Fruit fly (Drosophila melanogaster) whole organism, prepupa: Measurements from ENCODE around the gene Alp13.

ENCODE experiments used
- Blimp-1 ChIP-seq: fragments of 200-800 bp; sonication (Bioruptor generic); optimal IDR thresholded peaks from 3 replicates; lab custom pipeline; 2017; ENCODE audit warnings: missing biosample characterization, missing genetic modification characterization, mild to moderate bottlenecking, moderate library complexity, missing genetic modification reagents
- CG10631 ChIP-seq: fragments of 200-800 bp; sonication (Bioruptor generic); optimal IDR thresholded peaks from 2 replicates; lab custom pipeline; 2016; ENCODE audit warnings: missing biosample characterization, missing genetic modification characterization
- CG10669 ChIP-seq: fragments of 200-800 bp; sonication (Bioruptor generic); optimal IDR thresholded peaks from 3 replicates; lab custom pipeline; 2018; ENCODE audit warnings: missing biosample characterization, mild to moderate bottlenecking, missing genetic modification characterization, moderate library complexity
- CG11294 ChIP-seq: fragments of 200-800 bp; sonication (Bioruptor generic); IDR thresholded peaks from 2 replicates; pipeline ENCODE4 v1.3.6; 2022; ENCODE audit warnings: missing biosample characterization, missing genetic modification characterization
- CG11762 ChIP-seq: fragments of 200-800 bp; sonication (Bioruptor generic); optimal IDR thresholded peaks from 3 replicates; lab custom pipeline; 2016; ENCODE audit warnings: missing biosample characterization, missing genetic modification characterization; ENCODE audit not compliant: insufficient read depth
- CG15336 ChIP-seq: fragments of 200-800 bp; sonication (Bioruptor generic); IDR thresholded peaks from 2 replicates; pipeline ENCODE4 v1.3.6; 2022; ENCODE audit warnings: missing biosample characterization, missing genetic modification characterization
- CG1621 ChIP-seq: fragments of 200-800 bp; sonication (Bioruptor generic); optimal IDR thresholded peaks from 3 replicates; lab custom pipeline; 2018; ENCODE audit warnings: missing biosample characterization, mild to moderate bottlenecking, missing genetic modification characterization
- CG16779 ChIP-seq: fragments of 200-800 bp; sonication (Bioruptor generic); optimal IDR thresholded peaks from 3 replicates; lab custom pipeline; 2017; ENCODE audit warnings: missing biosample characterization, mild to moderate bottlenecking, missing genetic modification characterization
- CG3032 ChIP-seq: fragments of 200-800 bp; optimal IDR thresholded peaks from 2 replicates; lab custom pipeline; 2019; ENCODE audit warnings: missing biosample characterization, mild to moderate bottlenecking, missing genetic modification characterization, moderate library complexity
- CG31627 ChIP-seq: fragments of 200-800 bp; sonication (Bioruptor generic); optimal IDR thresholded peaks from 3 replicates; lab custom pipeline; 2016; ENCODE audit warnings: missing biosample characterization, missing genetic modification characterization
- CG34406 ChIP-seq: fragments of 200-800 bp; sonication (Bioruptor generic); optimal IDR thresholded peaks from 3 replicates; lab custom pipeline; 2016; ENCODE audit warnings: missing biosample characterization, missing genetic modification characterization
- CG6276 ChIP-seq: fragments of 200-800 bp; sonication (Bioruptor generic); optimal IDR thresholded peaks from 2 replicates; lab custom pipeline; 2017; ENCODE audit warnings: missing biosample characterization, mild to moderate bottlenecking, missing genetic modification characterization
- CG6808 ChIP-seq: fragments of 200-800 bp; sonication (Bioruptor generic); optimal IDR thresholded peaks from 3 replicates; lab custom pipeline; 2017; ENCODE audit warnings: missing biosample characterization, missing genetic modification characterization, mild to moderate bottlenecking, moderate library complexity, missing genetic modification reagents
- CG6854 ChIP-seq: fragments of 200-800 bp; sonication (Bioruptor generic); optimal IDR thresholded peaks from 2 replicates; lab custom pipeline; 2017; ENCODE audit warnings: missing biosample characterization, mild to moderate bottlenecking, missing genetic modification characterization
- CG7368 ChIP-seq: fragments of 200-800 bp; sonication (Bioruptor generic); optimal IDR thresholded peaks from 3 replicates; lab custom pipeline; 2016; ENCODE audit warnings: missing biosample characterization, missing genetic modification characterization
- CG8119 ChIP-seq: fragments of 200-800 bp; sonication (Bioruptor generic); IDR thresholded peaks from 3 replicates; pipeline ENCODE4 v1.3.6; 2022; ENCODE audit warnings: missing biosample characterization, missing genetic modification characterization
- CG8319 ChIP-seq: fragments of 200-800 bp; sonication (Bioruptor generic); optimal IDR thresholded peaks from 3 replicates; lab custom pipeline; 2016; ENCODE audit warnings: missing biosample characterization, missing genetic modification characterization
- CG8632 ChIP-seq: fragments of 200-800 bp; sonication (Bioruptor generic); optimal IDR thresholded peaks from 3 replicates; lab custom pipeline; 2016; ENCODE audit warnings: missing biosample characterization, missing genetic modification characterization
- CG9139 ChIP-seq: fragments of 200-800 bp; sonication (Bioruptor generic); optimal IDR thresholded peaks from 3 replicates; lab custom pipeline; 2017; ENCODE audit warnings: missing biosample characterization, mild to moderate bottlenecking, missing genetic modification characterization
- Eip75B ChIP-seq: fragments of 200-800 bp; sonication (Bioruptor generic); optimal IDR thresholded peaks from 3 replicates; lab custom pipeline; 2016; ENCODE audit warnings: missing biosample characterization, missing genetic modification characterization
- Eip78C ChIP-seq: fragments of 200-800 bp; sonication (Bioruptor generic); peaks from one replicate; lab custom pipeline; 2016; ENCODE audit warnings: missing biosample characterization, missing genetic modification characterization
- Eip93F ChIP-seq: fragments of 200-800 bp; sonication (Bioruptor generic); optimal IDR thresholded peaks from 2 replicates; lab custom pipeline; 2016; ENCODE audit warnings: missing biosample characterization, mild to moderate bottlenecking, missing genetic modification characterization
- Ets21C ChIP-seq: fragments of 200-800 bp; sonication (Bioruptor generic); optimal IDR thresholded peaks from 3 replicates; lab custom pipeline; 2016; ENCODE audit warnings: missing biosample characterization, missing genetic modification characterization
- Ets96B ChIP-seq: fragments of 200-800 bp; optimal IDR thresholded peaks from 2 replicates; lab custom pipeline; 2019; ENCODE audit warnings: missing biosample characterization, mild to moderate bottlenecking, missing genetic modification characterization, moderate library complexity
- Gug ChIP-seq: fragments of 200-800 bp; sonication (Bioruptor generic); IDR thresholded peaks from 2 replicates; pipeline ENCODE4 v1.3.6; 2022; ENCODE audit warnings: missing biosample characterization, missing genetic modification characterization
- Hr39 ChIP-seq: fragments of 200-800 bp; sonication (Bioruptor generic); optimal IDR thresholded peaks from 2 replicates; lab custom pipeline; 2016; ENCODE audit warnings: missing biosample characterization, missing genetic modification characterization
- Hr4 ChIP-seq: fragments of 200-800 bp; sonication (Bioruptor generic); optimal IDR thresholded peaks from 3 replicates; lab custom pipeline; 2016; ENCODE audit warnings: missing biosample characterization, missing genetic modification characterization
- Lpt ChIP-seq: fragments of 200-800 bp; sonication (Bioruptor generic); optimal IDR thresholded peaks from 3 replicates; lab custom pipeline; 2016; ENCODE audit warnings: missing biosample characterization, missing genetic modification characterization
- Met ChIP-seq: fragments of 200-800 bp; sonication (Bioruptor generic); optimal IDR thresholded peaks from 3 replicates; lab custom pipeline; 2016; ENCODE audit warnings: missing biosample characterization, missing genetic modification characterization
- Smox ChIP-seq: fragments of 200-800 bp; sonication (Bioruptor generic); optimal IDR thresholded peaks from 3 replicates; lab custom pipeline; 2016; ENCODE audit warnings: missing biosample characterization, missing genetic modification characterization
- Sox102F ChIP-seq: fragments of 200-800 bp; sonication (Bioruptor generic); optimal IDR thresholded peaks from 2 replicates; lab custom pipeline; 2016; ENCODE audit warnings: missing biosample characterization, mild to moderate bottlenecking, missing genetic modification characterization
- Sox14 ChIP-seq: fragments of 200-800 bp; sonication (Bioruptor generic); optimal IDR thresholded peaks from 3 replicates; lab custom pipeline; 2016; ENCODE audit warnings: missing biosample characterization, missing genetic modification characterization
- Sox15 ChIP-seq: fragments of 200-800 bp; sonication (Bioruptor generic); optimal IDR thresholded peaks from 3 replicates; lab custom pipeline; 2016; ENCODE audit warnings: missing biosample characterization, missing genetic modification characterization
- achi ChIP-seq: fragments of 200-800 bp; sonication (Bioruptor generic); optimal IDR thresholded peaks from 3 replicates; lab custom pipeline; 2016; ENCODE audit warnings: missing biosample characterization, missing genetic modification characterization
- acj6 ChIP-seq: fragments of 200-800 bp; sonication (Bioruptor generic); optimal IDR thresholded peaks from 3 replicates; lab custom pipeline; 2016; ENCODE audit warnings: missing biosample characterization, missing genetic modification characterization
- dac ChIP-seq: fragments of 200-800 bp; sonication (Bioruptor generic); optimal IDR thresholded peaks from 2 replicates; lab custom pipeline; 2017; ENCODE audit warnings: missing biosample characterization, mild to moderate bottlenecking, missing genetic modification characterization
- dsx ChIP-seq: fragments of 200-800 bp; optimal IDR thresholded peaks from 3 replicates; lab custom pipeline; 2019; ENCODE audit warnings: missing biosample characterization, mild to moderate bottlenecking, missing genetic modification characterization, moderate library complexity; ENCODE audit not compliant: poor library complexity, severe bottlenecking
- esn ChIP-seq: fragments of 200-800 bp; sonication (Bioruptor generic); optimal IDR thresholded peaks from 2 replicates; lab custom pipeline; 2016; ENCODE audit warnings: missing biosample characterization, mild to moderate bottlenecking, missing genetic modification characterization, moderate library complexity
- fd59A ChIP-seq: fragments of 200-800 bp; sonication (Bioruptor generic); optimal IDR thresholded peaks from 2 replicates; lab custom pipeline; 2017; ENCODE audit warnings: missing biosample characterization, mild to moderate bottlenecking, missing genetic modification characterization, missing genetic modification reagents
- fd85E ChIP-seq: fragments of 200-800 bp; sonication (Bioruptor generic); optimal IDR thresholded peaks from 3 replicates; lab custom pipeline; 2016; ENCODE audit warnings: missing biosample characterization, missing genetic modification characterization
- fkh ChIP-seq: fragments of 200-800 bp; sonication (Bioruptor generic); optimal IDR thresholded peaks from 3 replicates; lab custom pipeline; 2017; ENCODE audit warnings: missing biosample characterization, mild to moderate bottlenecking, missing genetic modification characterization, moderate library complexity
- lz ChIP-seq: fragments of 200-800 bp; sonication (Bioruptor generic); optimal IDR thresholded peaks from 3 replicates; lab custom pipeline; 2016; ENCODE audit warnings: missing biosample characterization, missing genetic modification characterization
- net ChIP-seq: fragments of 200-800 bp; sonication (Bioruptor generic); optimal IDR thresholded peaks from 3 replicates; lab custom pipeline; 2016; ENCODE audit warnings: missing biosample characterization, missing genetic modification characterization
- pdm3 ChIP-seq: fragments of 200-800 bp; sonication (Bioruptor generic); optimal IDR thresholded peaks from 3 replicates; lab custom pipeline; 2016; ENCODE audit warnings: missing biosample characterization, missing genetic modification characterization
- salr ChIP-seq, 2 experiments: fragments of 200-800 bp; sonication (Bioruptor generic); optimal IDR thresholded peaks; 3 replicates each; lab custom pipeline; 2016 to 2018; ENCODE audit warnings: missing biosample characterization in 2 of 2, missing genetic modification characterization in 2 of 2, mild to moderate bottlenecking in 1 of 2
- spab ChIP-seq: fragments of 200-800 bp; sonication (Bioruptor generic); optimal IDR thresholded peaks from 2 replicates; lab custom pipeline; 2017; ENCODE audit warnings: missing biosample characterization, mild to moderate bottlenecking, missing genetic modification characterization, missing genetic modification reagents
- ss ChIP-seq, 2 experiments: fragments of 200-800 bp; sonication (Bioruptor generic); optimal IDR thresholded peaks; 2 replicates in 1 of 2; 3 replicates in 1 of 2; lab custom pipeline; 2017 to 2018; ENCODE audit warnings: mild to moderate bottlenecking in 2 of 2, missing biosample characterization in 2 of 2, missing genetic modification characterization in 2 of 2, moderate library complexity in 1 of 2
- svp ChIP-seq: fragments of 200-800 bp; sonication (Bioruptor generic); peaks from one replicate; lab custom pipeline; 2016; ENCODE audit warnings: missing biosample characterization, missing genetic modification characterization
- vri ChIP-seq: fragments of 200-800 bp; sonication (Bioruptor generic); optimal IDR thresholded peaks from 3 replicates; lab custom pipeline; 2016; ENCODE audit warnings: missing biosample characterization, mild to moderate bottlenecking, missing genetic modification characterization

The Alp13 gene

dm6 chr3R:10086222-10086621, 11.0 kb upstream of the Alp13 start:
- TF ChIP-seq ss (GFP tag; optimal IDR thresholded peaks at IDR 0.05; lab: Kevin White, UChicago): peak in 1 of 2 experiments; percentile 18
- no peak for TF ChIP-seq CG31627
- TF ChIP-seq vri (GFP tag; lab: Kevin White, UChicago): peak; percentile 66

DNA sequence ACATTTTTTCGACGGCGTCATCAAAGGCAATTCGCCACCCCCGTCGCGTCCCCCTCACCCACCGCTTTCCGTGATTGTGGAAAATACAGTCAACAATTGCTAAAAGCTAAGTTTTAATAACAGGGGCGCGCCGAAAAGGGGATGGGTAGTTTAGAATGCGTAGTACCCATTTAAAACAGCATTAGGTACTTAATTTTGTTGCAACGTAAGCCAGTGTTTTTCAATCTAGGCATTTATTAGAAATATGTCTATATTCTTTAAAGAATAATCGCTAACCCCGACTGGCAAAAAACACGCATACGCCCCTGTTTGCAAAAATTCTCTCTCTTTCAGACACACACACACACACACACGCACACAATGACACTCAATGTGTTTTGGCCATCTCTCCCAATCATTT, 9.7 kb upstream of the Alp13 start:
- TF ChIP-seq Hr4 (peak; percentile 11), CG31627 (peak; percentile 92), CG11762 (GFP tag; lab: Kevin White, UChicago) (no peak), Blimp-1 (GFP tag; lab: Kevin White, UChicago) (peak; percentile 66), CG15336 (GFP tag; lab: Robert Waterston, UW) (peak; percentile 53), pdm3 (GFP tag; lab: Kevin White, UChicago) (peak; percentile 67), Gug (GFP tag; lab: Robert Waterston, UW) (no peak), Sox102F (GFP tag; lab: Kevin White, UChicago) (peak; percentile 81), CG6854 (GFP tag; lab: Kevin White, UChicago) (no peak), svp (GFP tag; lab: Kevin White, UChicago) (peak; percentile 86), salr (GFP tag; optimal IDR thresholded peaks at IDR 0.05; lab: Kevin White, UChicago) (peak; percentile 22 to 26), CG8119 (GFP tag; lab: Robert Waterston, UW) (no peak), CG6808 (GFP tag; lab: Kevin White, UChicago) (peak; percentile 12), acj6 (peak; percentile 63), CG10631 (GFP tag; lab: Kevin White, UChicago) (peak; percentile 46), Ets96B (tag; lab: Kevin White, UChicago) (peak; percentile 41), CG8319 (GFP tag; lab: Kevin White, UChicago) (peak; percentile 33), Eip75B (peak; percentile 50), Smox (GFP tag; lab: Kevin White, UChicago) (peak; percentile 86), dac (GFP tag; lab: Kevin White, UChicago) (peak; percentile 6), Ets21C (GFP tag; lab: Kevin White, UChicago) (peak; percentile 88), CG11294 (GFP tag; lab: Robert Waterston, UW) (peak; percentile 35; the same call in 1 of the 2 replicates), CG10669 (peak; percentile 48), CG6276 (GFP tag; lab: Kevin White, UChicago) (no peak), CG1621 (peak; percentile 36), Met (peak; percentile 88), lz (GFP tag; lab: Kevin White, UChicago) (peak; percentile 88), net (GFP tag; lab: Kevin White, UChicago) (peak; percentile 57), CG8632 (peak; percentile 58), vri (GFP tag; lab: Kevin White, UChicago) (peak; percentile 92), achi (GFP tag; lab: Kevin White, UChicago) (peak; percentile 56), Eip78C (peak; percentile 80), CG9139 (GFP tag; lab: Kevin White, UChicago) (no peak), fd59A (GFP tag; lab: Kevin White, UChicago) (peak; percentile 23), CG34406 (peak; percentile 67), Eip93F (GFP tag; lab: Kevin White, UChicago) (no peak), Sox15 (GFP tag; lab: Kevin White, UChicago) (peak; percentile 49), fd85E (GFP tag; lab: Kevin White, UChicago) (no peak), fkh (GFP tag; lab: Kevin White, UChicago) (peak; percentile 22), CG3032 (tag; lab: Kevin White, UChicago) (peak; percentile 52), Lpt (GFP tag; lab: Kevin White, UChicago) (no peak), CG16779 (tag; lab: Kevin White, UChicago) (no peak), Sox14 (GFP tag; lab: Kevin White, UChicago) (peak; percentile 84), spab (GFP tag; lab: Kevin White, UChicago) (peak; percentile 13), CG7368 (GFP tag; lab: Kevin White, UChicago) (peak; percentile 34), esn (GFP tag; lab: Kevin White, UChicago) (peak; percentile 88), dsx (GFP tag; lab: Kevin White, UChicago) (no peak), ss (GFP tag; optimal IDR thresholded peaks at IDR 0.05; lab: Kevin White, UChicago) (no peak), Hr39 (GFP tag; lab: Kevin White, UChicago) (peak; percentile 91)
